Fruit fly (Drosophila melanogaster) whole organism, prepupa: Measurements from ENCODE around the gene IntS14.

Source experiments
- Blimp-1 ChIP-seq: fragments of 200-800 bp; sonication (Bioruptor generic); optimal IDR thresholded peaks from 3 replicates; lab custom pipeline; 2017; ENCODE audit warnings: missing biosample characterization, missing genetic modification characterization, mild to moderate bottlenecking, moderate library complexity, missing genetic modification reagents
- CG10631 ChIP-seq: fragments of 200-800 bp; sonication (Bioruptor generic); optimal IDR thresholded peaks from 2 replicates; lab custom pipeline; 2016; ENCODE audit warnings: missing biosample characterization, missing genetic modification characterization
- CG11294 ChIP-seq: fragments of 200-800 bp; sonication (Bioruptor generic); IDR thresholded peaks from 2 replicates; pipeline ENCODE4 v1.3.6; 2022; ENCODE audit warnings: missing biosample characterization, missing genetic modification characterization
- CG11762 ChIP-seq: fragments of 200-800 bp; sonication (Bioruptor generic); optimal IDR thresholded peaks from 3 replicates; lab custom pipeline; 2016; ENCODE audit warnings: missing biosample characterization, missing genetic modification characterization; ENCODE audit not compliant: insufficient read depth
- CG15336 ChIP-seq: fragments of 200-800 bp; sonication (Bioruptor generic); IDR thresholded peaks from 2 replicates; pipeline ENCODE4 v1.3.6; 2022; ENCODE audit warnings: missing biosample characterization, missing genetic modification characterization
- CG1621 ChIP-seq: fragments of 200-800 bp; sonication (Bioruptor generic); optimal IDR thresholded peaks from 3 replicates; lab custom pipeline; 2018; ENCODE audit warnings: missing biosample characterization, mild to moderate bottlenecking, missing genetic modification characterization
- CG16779 ChIP-seq: fragments of 200-800 bp; sonication (Bioruptor generic); optimal IDR thresholded peaks from 3 replicates; lab custom pipeline; 2017; ENCODE audit warnings: missing biosample characterization, mild to moderate bottlenecking, missing genetic modification characterization
- CG3032 ChIP-seq: fragments of 200-800 bp; optimal IDR thresholded peaks from 2 replicates; lab custom pipeline; 2019; ENCODE audit warnings: missing biosample characterization, mild to moderate bottlenecking, missing genetic modification characterization, moderate library complexity
- CG31627 ChIP-seq: fragments of 200-800 bp; sonication (Bioruptor generic); optimal IDR thresholded peaks from 3 replicates; lab custom pipeline; 2016; ENCODE audit warnings: missing biosample characterization, missing genetic modification characterization
- CG32006 ChIP-seq: fragments of 200-800 bp; sonication (Bioruptor generic); optimal IDR thresholded peaks from 3 replicates; lab custom pipeline; 2017; ENCODE audit warnings: missing biosample characterization, mild to moderate bottlenecking, missing genetic modification characterization
- CG34406 ChIP-seq: fragments of 200-800 bp; sonication (Bioruptor generic); optimal IDR thresholded peaks from 3 replicates; lab custom pipeline; 2016; ENCODE audit warnings: missing biosample characterization, missing genetic modification characterization
- CG3919 ChIP-seq: fragments of 200-800 bp; sonication (Bioruptor generic); optimal IDR thresholded peaks from 3 replicates; lab custom pipeline; 2016; ENCODE audit warnings: missing biosample characterization, missing genetic modification characterization
- CG4318 ChIP-seq: fragments of 200-800 bp; sonication (Bioruptor generic); optimal IDR thresholded peaks from 3 replicates; lab custom pipeline; 2017; ENCODE audit warnings: missing biosample characterization, mild to moderate bottlenecking, missing genetic modification characterization
- CG6163 ChIP-seq: fragments of 200-800 bp; sonication (Bioruptor generic); IDR thresholded peaks from 3 replicates; pipeline ENCODE4 v1.3.6; 2022; ENCODE audit warnings: missing biosample characterization, missing genetic modification characterization
- CG6276 ChIP-seq: fragments of 200-800 bp; sonication (Bioruptor generic); optimal IDR thresholded peaks from 2 replicates; lab custom pipeline; 2017; ENCODE audit warnings: missing biosample characterization, mild to moderate bottlenecking, missing genetic modification characterization
- CG6808 ChIP-seq: fragments of 200-800 bp; sonication (Bioruptor generic); optimal IDR thresholded peaks from 3 replicates; lab custom pipeline; 2017; ENCODE audit warnings: missing biosample characterization, missing genetic modification characterization, mild to moderate bottlenecking, moderate library complexity, missing genetic modification reagents
- CG6854 ChIP-seq: fragments of 200-800 bp; sonication (Bioruptor generic); optimal IDR thresholded peaks from 2 replicates; lab custom pipeline; 2017; ENCODE audit warnings: missing biosample characterization, mild to moderate bottlenecking, missing genetic modification characterization
- CG8119 ChIP-seq: fragments of 200-800 bp; sonication (Bioruptor generic); IDR thresholded peaks from 3 replicates; pipeline ENCODE4 v1.3.6; 2022; ENCODE audit warnings: missing biosample characterization, missing genetic modification characterization
- CG8319 ChIP-seq: fragments of 200-800 bp; sonication (Bioruptor generic); optimal IDR thresholded peaks from 3 replicates; lab custom pipeline; 2016; ENCODE audit warnings: missing biosample characterization, missing genetic modification characterization
- CG9139 ChIP-seq: fragments of 200-800 bp; sonication (Bioruptor generic); optimal IDR thresholded peaks from 3 replicates; lab custom pipeline; 2017; ENCODE audit warnings: missing biosample characterization, mild to moderate bottlenecking, missing genetic modification characterization
- Eip75B ChIP-seq: fragments of 200-800 bp; sonication (Bioruptor generic); optimal IDR thresholded peaks from 3 replicates; lab custom pipeline; 2016; ENCODE audit warnings: missing biosample characterization, missing genetic modification characterization
- Eip78C ChIP-seq: fragments of 200-800 bp; sonication (Bioruptor generic); peaks from one replicate; lab custom pipeline; 2016; ENCODE audit warnings: missing biosample characterization, missing genetic modification characterization
- Ets21C ChIP-seq: fragments of 200-800 bp; sonication (Bioruptor generic); optimal IDR thresholded peaks from 3 replicates; lab custom pipeline; 2016; ENCODE audit warnings: missing biosample characterization, missing genetic modification characterization
- Ets96B ChIP-seq: fragments of 200-800 bp; optimal IDR thresholded peaks from 2 replicates; lab custom pipeline; 2019; ENCODE audit warnings: missing biosample characterization, mild to moderate bottlenecking, missing genetic modification characterization, moderate library complexity
- Gug ChIP-seq: fragments of 200-800 bp; sonication (Bioruptor generic); IDR thresholded peaks from 2 replicates; pipeline ENCODE4 v1.3.6; 2022; ENCODE audit warnings: missing biosample characterization, missing genetic modification characterization
- Hr38 ChIP-seq: sonication (Bioruptor generic); optimal IDR thresholded peaks from 2 replicates; lab custom pipeline; 2016; ENCODE audit warnings: missing biosample characterization, missing genetic modification characterization
- Lpt ChIP-seq: fragments of 200-800 bp; sonication (Bioruptor generic); optimal IDR thresholded peaks from 3 replicates; lab custom pipeline; 2016; ENCODE audit warnings: missing biosample characterization, missing genetic modification characterization
- Met ChIP-seq: fragments of 200-800 bp; sonication (Bioruptor generic); optimal IDR thresholded peaks from 3 replicates; lab custom pipeline; 2016; ENCODE audit warnings: missing biosample characterization, missing genetic modification characterization
- OdsH ChIP-seq: fragments of 200-800 bp; sonication (Bioruptor generic); optimal IDR thresholded peaks from 3 replicates; lab custom pipeline; 2016; ENCODE audit warnings: missing biosample characterization, missing genetic modification characterization
- Sox102F ChIP-seq: fragments of 200-800 bp; sonication (Bioruptor generic); optimal IDR thresholded peaks from 2 replicates; lab custom pipeline; 2016; ENCODE audit warnings: missing biosample characterization, mild to moderate bottlenecking, missing genetic modification characterization
- achi ChIP-seq: fragments of 200-800 bp; sonication (Bioruptor generic); optimal IDR thresholded peaks from 3 replicates; lab custom pipeline; 2016; ENCODE audit warnings: missing biosample characterization, missing genetic modification characterization
- acj6 ChIP-seq: fragments of 200-800 bp; sonication (Bioruptor generic); optimal IDR thresholded peaks from 3 replicates; lab custom pipeline; 2016; ENCODE audit warnings: missing biosample characterization, missing genetic modification characterization
- cyc ChIP-seq: fragments of 200-800 bp; sonication (Bioruptor generic); optimal IDR thresholded peaks from 3 replicates; lab custom pipeline; 2016; ENCODE audit warnings: missing biosample characterization, missing genetic modification characterization
- dac ChIP-seq: fragments of 200-800 bp; sonication (Bioruptor generic); optimal IDR thresholded peaks from 2 replicates; lab custom pipeline; 2017; ENCODE audit warnings: missing biosample characterization, mild to moderate bottlenecking, missing genetic modification characterization
- dsx ChIP-seq: fragments of 200-800 bp; optimal IDR thresholded peaks from 3 replicates; lab custom pipeline; 2019; ENCODE audit warnings: missing biosample characterization, mild to moderate bottlenecking, missing genetic modification characterization, moderate library complexity; ENCODE audit not compliant: poor library complexity, severe bottlenecking
- eg ChIP-seq: fragments of 200-800 bp; sonication (Bioruptor generic); IDR thresholded peaks from 3 replicates; pipeline ENCODE4 v1.3.6; 2022; ENCODE audit warnings: missing biosample characterization, missing genetic modification characterization
- fkh ChIP-seq: fragments of 200-800 bp; sonication (Bioruptor generic); optimal IDR thresholded peaks from 3 replicates; lab custom pipeline; 2017; ENCODE audit warnings: missing biosample characterization, mild to moderate bottlenecking, missing genetic modification characterization, moderate library complexity
- net ChIP-seq: fragments of 200-800 bp; sonication (Bioruptor generic); optimal IDR thresholded peaks from 3 replicates; lab custom pipeline; 2016; ENCODE audit warnings: missing biosample characterization, missing genetic modification characterization
- pdm3 ChIP-seq: fragments of 200-800 bp; sonication (Bioruptor generic); optimal IDR thresholded peaks from 3 replicates; lab custom pipeline; 2016; ENCODE audit warnings: missing biosample characterization, missing genetic modification characterization
- salr ChIP-seq, 2 experiments: fragments of 200-800 bp; sonication (Bioruptor generic); optimal IDR thresholded peaks; 3 replicates each; lab custom pipeline; 2016 to 2018; ENCODE audit warnings: missing biosample characterization in 2 of 2, missing genetic modification characterization in 2 of 2, mild to moderate bottlenecking in 1 of 2
- spab ChIP-seq: fragments of 200-800 bp; sonication (Bioruptor generic); optimal IDR thresholded peaks from 2 replicates; lab custom pipeline; 2017; ENCODE audit warnings: missing biosample characterization, mild to moderate bottlenecking, missing genetic modification characterization, missing genetic modification reagents
- svp ChIP-seq: fragments of 200-800 bp; sonication (Bioruptor generic); peaks from one replicate; lab custom pipeline; 2016; ENCODE audit warnings: missing biosample characterization, missing genetic modification characterization
- vri ChIP-seq: fragments of 200-800 bp; sonication (Bioruptor generic); optimal IDR thresholded peaks from 3 replicates; lab custom pipeline; 2016; ENCODE audit warnings: missing biosample characterization, mild to moderate bottlenecking, missing genetic modification characterization

Gene IntS14

DNA sequence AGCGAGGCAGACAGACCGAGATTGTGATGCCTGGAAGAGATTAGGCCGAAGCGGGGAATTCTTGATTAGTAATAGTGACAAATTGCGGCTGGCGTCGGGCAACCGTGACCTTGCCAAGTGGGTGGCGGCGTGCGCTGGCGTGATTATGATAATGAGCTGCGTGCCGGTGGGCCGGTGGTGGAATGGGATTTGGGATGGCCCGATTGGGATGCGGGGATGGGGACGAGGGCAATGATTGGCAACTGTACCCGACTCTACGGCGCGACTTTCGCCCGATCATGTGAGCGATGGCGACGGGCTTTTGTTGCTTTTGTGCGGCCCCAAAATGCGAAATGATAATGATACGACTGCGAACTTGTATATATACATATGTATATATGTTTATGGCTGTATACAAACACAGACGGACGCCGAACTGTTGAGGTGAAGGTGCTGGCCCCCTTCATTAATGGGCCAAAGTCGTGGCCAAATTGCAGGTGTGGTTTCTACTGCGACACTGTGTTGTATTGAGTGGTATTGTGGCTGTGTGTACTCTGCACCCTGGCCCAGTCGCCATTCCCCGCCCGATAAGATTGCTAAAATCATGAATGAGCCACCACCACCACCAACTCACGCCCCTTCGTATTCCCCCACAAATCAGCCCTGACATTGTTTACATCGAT is 47.5 kb upstream of the IntS14 start (continued):
- no peak for TF ChIP-seq acj6
- no peak for TF ChIP-seq spab (GFP tag; lab: Kevin White, UChicago)
- no peak for TF ChIP-seq pdm3 (GFP tag; lab: Kevin White, UChicago)
- TF ChIP-seq OdsH (GFP tag; lab: Kevin White, UChicago): no peak
- TF ChIP-seq eg (GFP tag; lab: Robert Waterston, UW): no peak
- TF ChIP-seq CG11294 (GFP tag; lab: Robert Waterston, UW): no peak
- TF ChIP-seq Ets21C: no peak
- no peak for TF ChIP-seq CG6276 (GFP tag; lab: Kevin White, UChicago)
- TF ChIP-seq fkh (GFP tag; lab: Kevin White, UChicago): peak; percentile 20
- no peak for TF ChIP-seq Blimp-1 (GFP tag; lab: Kevin White, UChicago)
- no peak for TF ChIP-seq CG3032 (tag; lab: Kevin White, UChicago)
- no peak for TF ChIP-seq CG31627 (GFP tag; lab: Kevin White, UChicago)
- no peak for TF ChIP-seq CG8319 (GFP tag; lab: Kevin White, UChicago)

DNA sequence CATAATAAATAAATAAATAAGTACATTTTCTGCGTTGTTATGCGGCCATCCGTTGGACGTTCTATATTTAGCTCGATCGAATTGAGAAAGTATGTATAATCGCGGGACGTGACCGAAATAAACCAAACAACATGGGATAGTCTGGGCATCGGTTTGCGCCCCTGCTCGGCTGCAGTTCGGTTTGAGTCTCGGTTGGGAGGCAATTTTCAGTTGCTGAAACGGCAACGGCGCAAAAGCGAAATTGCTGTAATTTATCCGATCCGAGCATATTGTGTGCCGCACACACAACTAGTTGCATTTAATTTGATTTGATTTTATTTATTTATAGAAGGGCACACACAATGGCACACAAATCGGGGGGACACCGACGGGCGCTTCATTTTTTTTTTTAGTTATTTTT is 46.1 kb upstream of the IntS14 start:
- TF ChIP-seq cyc: no peak
- TF ChIP-seq Eip78C (GFP tag; lab: Kevin White, UChicago): peak; percentile 14
- peak; percentile 31; the same call in 2 of the 3 replicates for TF ChIP-seq eg (GFP tag; lab: Robert Waterston, UW)
- TF ChIP-seq CG1621 (tag; lab: Kevin White, UChicago): no peak
- TF ChIP-seq svp (GFP tag; lab: Kevin White, UChicago): peak; percentile 61

DNA sequence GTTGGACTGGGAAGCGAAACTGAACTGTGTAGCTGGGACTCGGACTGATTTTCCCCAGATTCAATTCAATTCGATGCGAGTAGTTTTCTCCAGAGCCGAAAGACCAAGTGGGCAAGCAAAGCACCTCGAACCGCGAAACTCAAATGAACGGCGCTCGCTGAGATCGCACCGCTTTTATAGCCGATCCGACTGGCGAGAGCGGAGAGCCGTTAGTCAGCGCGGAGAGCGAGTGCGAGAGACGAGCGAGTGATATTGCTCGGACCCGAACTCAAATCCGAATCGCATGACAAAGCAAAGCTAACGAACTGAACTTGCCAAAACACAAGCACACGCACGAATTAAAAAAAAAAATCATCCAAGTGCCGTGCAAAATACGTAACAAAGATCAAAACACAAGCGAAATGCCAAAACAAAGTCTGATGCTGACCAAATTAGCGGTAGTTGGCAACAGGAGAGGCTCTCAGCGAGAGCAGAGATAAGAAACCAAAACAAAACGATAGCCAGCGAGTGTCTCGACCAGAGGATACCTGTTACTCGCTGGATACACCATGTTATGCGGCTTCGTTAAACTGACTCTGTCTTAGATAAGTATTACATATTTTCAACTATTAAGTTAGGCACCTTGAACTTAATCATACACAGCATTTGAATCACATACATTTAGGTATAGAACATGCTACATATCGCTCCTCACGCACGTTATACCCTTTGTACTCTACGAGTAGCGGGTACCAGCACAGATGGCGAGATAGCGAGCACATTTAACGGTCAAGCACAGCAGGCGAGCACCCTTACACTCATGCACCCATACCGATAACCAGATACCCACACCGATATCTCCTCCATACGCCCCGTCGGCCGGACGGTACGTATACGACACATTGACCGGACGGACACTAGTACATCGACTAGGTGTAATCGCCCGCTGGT is 45.1 kb upstream of the IntS14 start:
- TF ChIP-seq Ets21C (peak; percentile 57), vri (peak; percentile 79), CG6854 (no peak), CG16779 (tag; lab: Kevin White, UChicago) (peak; percentile 35), CG10631 (GFP tag; lab: Kevin White, UChicago) (peak; percentile 68), CG8319 (GFP tag; lab: Kevin White, UChicago) (peak; percentile 75), CG8119 (GFP tag; lab: Robert Waterston, UW) (peak; percentile 73), achi (GFP tag; lab: Kevin White, UChicago) (peak; percentile 76), CG15336 (GFP tag; lab: Robert Waterston, UW) (peak; percentile 78), cyc (peak; percentile 73), CG4318 (peak; percentile 31), dac (GFP tag; lab: Kevin White, UChicago) (peak; percentile 47), Sox102F (GFP tag; lab: Kevin White, UChicago) (peak; percentile 82), CG9139 (peak; percentile 9), CG6808 (GFP tag; lab: Kevin White, UChicago) (peak; percentile 52), CG11762 (GFP tag; lab: Kevin White, UChicago) (peak; percentile 70), CG11294 (GFP tag; lab: Robert Waterston, UW) (peak; percentile 79), svp (GFP tag; lab: Kevin White, UChicago) (peak; percentile 96), Gug (peak; percentile 70), acj6 (peak; percentile 84), pdm3 (GFP tag; lab: Kevin White, UChicago) (peak; percentile 85), dsx (GFP tag; lab: Kevin White, UChicago) (peak; percentile 34), Ets96B (tag; lab: Kevin White, UChicago) (peak; percentile 55), Eip75B (peak; percentile 77), Met (GFP tag; lab: Kevin White, UChicago) (peak; percentile 81), Blimp-1 (GFP tag; lab: Kevin White, UChicago) (peak; percentile 2), Hr38 (GFP tag; lab: Kevin White, UChicago) (no peak), CG6163 (peak; percentile 82), fkh (GFP tag; lab: Kevin White, UChicago) (peak; percentile 20), net (GFP tag; lab: Kevin White, UChicago) (peak; percentile 84), CG32006 (GFP tag; lab: Kevin White, UChicago) (peak; percentile 85), CG34406 (GFP tag; lab: Kevin White, UChicago) (peak; percentile 78), Lpt (GFP tag; lab: Kevin White, UChicago) (peak; percentile 1), CG3919 (GFP tag; lab: Kevin White, UChicago) (peak; percentile 71), CG3032 (tag; lab: Kevin White, UChicago) (peak; percentile 48), salr (GFP tag; optimal IDR thresholded peaks at IDR 0.05; lab: Kevin White, UChicago) (peak in 1 of 2 experiments; percentile 73)
